Fruit fly (Drosophila melanogaster): ENCODE results near the gene Rbf2.
A peak's percentile ranks its signal among the peaks of the same experiment; 100 is the strongest.

DNA sequence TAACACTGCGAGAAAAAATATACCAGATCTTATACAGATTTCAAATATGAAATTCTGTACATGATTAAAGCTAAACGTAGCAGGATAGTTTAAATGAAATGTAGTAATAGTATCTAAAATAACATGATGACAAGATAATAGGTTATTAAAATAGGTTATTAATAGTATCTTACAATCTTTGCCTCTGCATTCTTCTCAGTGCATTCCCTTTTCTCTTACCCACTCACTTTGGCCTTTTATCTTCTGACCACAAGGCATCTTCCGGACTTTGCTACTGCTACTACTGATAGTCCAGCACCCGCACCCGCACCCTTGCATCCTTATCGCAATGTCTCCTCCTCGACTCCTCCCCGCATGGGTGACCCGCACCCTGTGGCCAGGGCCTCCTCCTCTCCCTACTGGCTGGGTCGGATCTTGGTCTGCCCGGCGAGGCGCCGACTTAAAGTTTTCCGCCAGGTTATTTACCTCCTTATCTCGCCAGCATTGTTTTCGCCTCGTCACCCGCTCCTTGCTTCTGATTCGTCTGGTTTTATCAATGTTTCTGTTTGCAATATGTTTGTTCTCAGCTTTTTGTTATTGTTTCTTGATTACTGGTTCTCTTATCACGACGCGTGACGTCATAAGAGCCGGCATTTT is 19.4 kb downstream of the Rbf2 start:
- peak; percentile 69 for TF ChIP-seq Pif1A (GFP tag; optimal IDR thresholded peaks at IDR 0.05)
- peak; percentile 76 for TF ChIP-seq CG9948 (tag; optimal IDR thresholded peaks at IDR 0.05)

Measured in whole organism, pupa.